Worm (Caenorhabditis elegans) whole organism, early embryonic: ENCODE data around the gene C50F4.16.

ENCODE experiments used
- B0310.2 ChIP-seq: sonication (generic microtip); optimal IDR thresholded peaks from 2 replicates; lab custom pipeline; 2016; ENCODE audit warnings: mild to moderate bottlenecking, missing genetic modification characterization, missing compliant biosample characterization
- ama-1 ChIP-seq: fragments of 150-350 bp; optimal IDR thresholded peaks from 2 replicates; lab custom pipeline; 2014
- ceh-36 ChIP-seq: sonication (generic microtip); optimal IDR thresholded peaks from 2 replicates; lab custom pipeline; 2016; ENCODE audit warnings: missing genetic modification characterization, inconsistent platforms, missing compliant biosample characterization
- flt-1 ChIP-seq: fragments of 200-800 bp; sonication (Bioruptor generic); IDR thresholded peaks from 2 replicates; pipeline ENCODE4 v1.3.6; 2022; ENCODE audit warnings: missing genetic modification characterization, missing compliant biosample characterization
- hmbx-1 ChIP-seq: sonication (generic microtip); optimal IDR thresholded peaks from 2 replicates; lab custom pipeline; 2016; ENCODE audit warnings: mild to moderate bottlenecking, missing genetic modification characterization, missing compliant biosample characterization
- hnd-1 ChIP-seq: sonication (generic microtip); optimal IDR thresholded peaks from 2 replicates; lab custom pipeline; 2016; ENCODE audit warnings: missing genetic modification characterization, missing compliant biosample characterization
- scrt-1 ChIP-seq: fragments of 200-800 bp; sonication (Bioruptor generic); IDR thresholded peaks from 2 replicates; pipeline ENCODE4 v1.3.6; 2022; ENCODE audit warnings: missing genetic modification characterization, missing compliant biosample characterization

DNA sequence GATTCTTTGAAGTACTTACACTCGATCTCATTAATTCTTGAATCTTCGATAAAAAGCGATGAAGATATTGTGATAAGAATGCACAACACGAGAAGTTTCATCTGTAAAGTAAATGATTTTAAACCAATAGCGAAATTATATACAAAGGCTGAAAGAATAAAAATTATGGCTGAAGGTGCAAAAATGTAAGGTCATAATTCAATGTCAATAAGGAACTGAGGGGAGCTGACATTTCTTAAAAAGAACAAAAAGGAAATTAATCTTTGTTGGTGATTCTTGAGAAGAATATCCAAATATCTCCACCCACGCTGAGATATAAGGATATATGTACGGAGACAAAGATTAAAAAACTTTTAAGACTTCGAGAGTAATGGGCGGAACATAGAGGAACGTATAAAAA, 17.3 kb downstream of the C50F4.16 start, which contains the start of gene C50F4.9:
- no peak for TF ChIP-seq B0310.2 (tag; lab: Kevin White, UChicago)
- TF ChIP-seq ama-1 (lab: Kevin White, UChicago): no peak
- no peak for TF ChIP-seq flt-1
- no peak for TF ChIP-seq hnd-1
- TF ChIP-seq ceh-36 (tag; lab: Kevin White, UChicago): no peak
- no peak for TF ChIP-seq scrt-1
- no peak for TF ChIP-seq hmbx-1 (tag; lab: Kevin White, UChicago)
